Worm (Caenorhabditis elegans): Measurements from ENCODE around the gene C08B6.11.

C08B6.11 gene

ce11 chrV:10153076-10153475 lies 45.7 kb downstream of the C08B6.11 start:
- TF ChIP-seq peb-1 (tag; optimal IDR thresholded peaks at IDR 0.05) (no peak), lsy-2 (tag; optimal IDR thresholded peaks at IDR 0.05) (no peak), alr-1 (tag; optimal IDR thresholded peaks at IDR 0.05) (no peak)

- TF ChIP-seq ceh-16 (tag; optimal IDR thresholded peaks at IDR 0.05) (no peak), zag-1 (tag; optimal IDR thresholded peaks at IDR 0.05) (no peak), peb-1 (tag; optimal IDR thresholded peaks at IDR 0.05) (no peak), snpc-4 (tag; optimal IDR thresholded peaks at IDR 0.05) (no peak), ztf-4 (tag; optimal IDR thresholded peaks at IDR 0.05) (no peak), F13H6.1 (tag; optimal IDR thresholded peaks at IDR 0.05) (no peak), ztf-1 (GFP tag; conservative IDR thresholded peaks at IDR 0.05) (no peak), nhr-21 (tag; optimal IDR thresholded peaks at IDR 0.05) (no peak), dmd-4 (tag; optimal IDR thresholded peaks at IDR 0.05) (no peak)
These were observed 47.3 kb downstream of the C08B6.11 start, which contains the start of gene srsx-29 for ce11 chrV:10154698-10155097. srsx-29 (plus strand) TSS chrV:10154998.

DNA sequence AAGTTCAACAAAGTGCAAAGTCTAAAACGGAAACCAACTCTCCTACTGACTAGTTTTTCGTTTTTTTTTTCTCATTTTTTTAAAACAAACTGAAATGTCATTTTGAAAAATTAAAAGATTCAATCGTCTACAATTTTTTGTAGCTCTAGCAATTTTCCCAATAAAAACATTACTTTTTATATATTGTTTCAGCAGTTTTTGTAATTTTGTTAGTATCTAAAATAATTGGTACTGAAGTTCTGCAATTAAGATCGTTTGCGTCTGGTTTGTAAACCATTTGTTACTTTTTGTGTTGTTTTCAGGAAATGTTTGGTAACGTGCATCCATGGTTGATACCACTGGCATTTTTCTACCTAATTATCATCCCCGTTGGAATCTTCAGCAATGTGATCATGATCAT lies 51.1 kb downstream of the C08B6.11 start, which contains the start of gene srsx-30:
TSS of gene srsx-30 (plus strand) at position 301 of the 400 bp plus-strand sequence.
- no peak for TF ChIP-seq skn-1 (tag; optimal IDR thresholded peaks at IDR 0.05)
